Fruit fly (Drosophila melanogaster): Measurements from ENCODE around the gene CG9702.

DNA sequence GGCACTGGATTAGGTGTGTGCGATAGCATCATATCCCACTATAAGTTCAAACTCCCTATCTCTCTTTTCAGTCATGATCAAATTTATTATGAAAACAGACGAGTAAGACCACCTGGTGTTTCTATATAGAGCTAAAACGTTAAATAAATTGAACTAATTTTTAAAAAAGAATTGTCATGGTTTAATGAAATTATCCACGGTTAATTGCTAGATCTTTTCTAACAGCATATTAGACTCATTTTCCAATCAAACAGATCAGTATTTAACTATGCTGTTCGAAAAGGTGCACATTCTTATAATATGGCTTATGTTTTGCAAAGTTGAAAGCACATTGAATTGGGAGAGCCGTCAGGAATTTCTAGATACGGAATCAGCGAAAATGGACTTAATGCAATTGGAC, 24.7 kb downstream of the CG9702 start, which contains the start of gene PH4alphaNE3:
- no peak for TF ChIP-seq h (GFP tag; optimal IDR thresholded peaks at IDR 0.05)
- TF ChIP-seq psq (GFP tag; optimal IDR thresholded peaks at IDR 0.05) = no peak
- TF ChIP-seq dsf (GFP tag; optimal IDR thresholded peaks at IDR 0.05; ENCODE audit: borderline replicate concordance) = no peak
- no peak for TF ChIP-seq CG9705 (GFP tag; optimal IDR thresholded peaks at IDR 0.05)
- TF ChIP-seq br (GFP tag; optimal IDR thresholded peaks at IDR 0.05) = no peak
